Worm (Caenorhabditis elegans): ENCODE measurements around the gene Y68A4A.10.

- TF ChIP-seq tab-1 (GFP tag; IDR thresholded peaks at IDR 0.05) (no peak), ztf-29 (GFP tag; IDR thresholded peaks at IDR 0.05) (no peak), klf-2 (GFP tag; conservative IDR thresholded peaks at IDR 0.05) (no peak), T22C8.4 (GFP tag; IDR thresholded peaks at IDR 0.05) (no peak), med-1 (GFP tag; optimal IDR thresholded peaks at IDR 0.05; ENCODE audit: insufficient read depth) (no peak), flt-1 (GFP tag; IDR thresholded peaks at IDR 0.05) (no peak), cog-1 (tag; optimal IDR thresholded peaks at IDR 0.05) (no peak), ref-1 (GFP tag; conservative IDR thresholded peaks at IDR 0.05) (no peak), ztf-23 (GFP tag; IDR thresholded peaks at IDR 0.05) (no peak)
Measured at ce11 chrV:17190399-17190798, 11.5 kb upstream of the Y68A4A.10 start, which contains the start of gene str-199.

Measured in whole organism, midembryonic.